Worm (Caenorhabditis elegans): Measurements from ENCODE around the gene ins-17.

The ins-17 gene

DNA sequence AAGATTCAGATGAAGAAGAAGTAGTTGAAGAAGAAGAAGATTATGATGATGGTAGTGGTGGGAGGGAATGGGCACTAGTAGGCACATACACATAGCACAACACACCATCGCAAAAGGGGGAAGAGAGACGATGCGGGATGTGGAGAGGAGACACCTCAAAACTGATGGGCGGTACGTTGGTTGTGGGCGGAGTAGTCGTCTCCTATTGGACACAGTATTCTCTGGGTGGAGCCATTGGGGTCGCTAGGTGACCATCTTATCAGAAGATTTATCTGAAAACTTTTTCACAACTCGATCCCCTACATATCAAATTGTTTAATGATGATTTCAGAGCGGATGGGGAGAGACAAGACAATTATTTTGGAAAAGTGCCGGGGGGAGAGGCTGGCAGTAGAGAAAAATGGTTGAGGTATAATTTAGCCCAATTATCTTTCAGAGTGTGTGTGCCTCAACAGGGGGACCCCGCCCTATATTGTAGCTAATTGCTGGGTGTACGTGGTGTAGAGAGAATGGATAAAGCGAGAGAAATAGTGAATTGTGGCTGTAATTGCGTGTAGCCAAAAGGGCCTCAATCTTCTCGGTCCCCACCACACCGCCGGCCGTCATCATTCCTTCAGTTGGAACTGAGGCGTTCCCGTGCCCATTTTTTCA lies 26.5 kb downstream of the ins-17 start (continued):
- TF ChIP-seq lin-14 (GFP tag; optimal IDR thresholded peaks at IDR 0.05) = peak; percentile 42

DNA sequence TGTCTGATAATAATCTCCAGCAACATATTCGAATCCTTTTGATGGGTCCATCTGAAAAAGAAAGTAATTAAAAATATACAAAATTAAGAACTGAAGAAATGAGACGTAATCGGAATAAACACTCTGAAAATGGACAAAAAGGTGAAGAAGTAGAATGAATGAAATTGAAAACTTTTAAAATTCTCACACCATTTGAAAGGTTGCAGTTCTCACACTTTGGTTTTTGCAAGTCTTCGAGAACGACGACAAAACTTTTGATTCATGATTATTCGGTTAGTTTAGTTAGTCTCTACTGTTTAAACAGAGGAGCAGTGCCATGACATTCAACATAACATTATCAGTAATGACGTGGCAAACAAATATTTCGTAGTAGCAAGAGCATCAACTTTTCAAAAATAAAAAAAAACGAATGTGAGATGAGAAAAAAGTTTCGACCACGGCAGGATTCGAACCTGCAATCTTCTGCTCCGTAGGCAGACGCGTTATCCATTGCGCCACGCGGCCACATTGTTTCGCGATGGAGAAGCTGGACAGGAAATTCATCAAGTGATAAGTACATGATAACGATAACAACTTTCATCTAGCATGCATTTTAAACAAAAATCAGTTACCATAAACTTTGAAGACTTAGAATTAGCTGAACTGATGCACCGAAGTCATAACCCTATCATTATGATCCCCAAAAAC lies 27.3 kb downstream of the ins-17 start, which contains the start of gene ceh-43:
Gene ceh-43, minus strand, starts transcription at position 51 of the 687 bp plus-strand sequence.
- TF ChIP-seq nhr-12 (tag; optimal IDR thresholded peaks at IDR 0.05) (no peak), efl-1 (optimal IDR thresholded peaks at IDR 0.05) (no peak), efl-1 (GFP tag; optimal IDR thresholded peaks at IDR 0.05 in 1 of 2) (peak in 1 of 2 experiments; percentile 63), jun-1 (tag; optimal IDR thresholded peaks at IDR 0.05) (no peak), mep-1 (tag; optimal IDR thresholded peaks at IDR 0.05) (no peak), sup-37 (GFP tag; optimal IDR thresholded peaks at IDR 0.05) (no peak), lin-35 (GFP tag; optimal IDR thresholded peaks at IDR 0.05) (peak in 1 of 2 experiments; percentile 27), unc-98 (GFP tag; IDR thresholded peaks at IDR 0.05) (no peak), elt-2 (tag; optimal IDR thresholded peaks at IDR 0.05) (peak; percentile 14)

DNA sequence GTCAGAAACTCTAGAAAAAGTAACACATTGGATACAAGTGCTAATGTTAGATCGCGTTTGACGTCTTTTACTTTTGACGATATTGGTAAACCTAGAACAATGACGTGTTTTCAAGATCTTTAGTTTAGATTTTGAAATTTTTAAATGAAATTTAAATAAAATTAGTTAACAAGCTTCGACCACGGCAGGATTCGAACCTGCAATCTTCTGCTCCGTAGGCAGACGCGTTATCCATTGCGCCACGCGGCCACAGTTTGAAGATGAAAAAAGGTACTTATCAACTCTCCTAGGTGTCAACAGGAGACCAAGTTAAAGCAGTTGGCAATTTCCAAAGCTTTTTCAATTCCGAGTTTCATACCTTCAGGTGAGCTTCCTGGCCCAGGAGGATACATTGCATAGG lies 28.0 kb downstream of the ins-17 start:
- TF ChIP-seq efl-1 (optimal IDR thresholded peaks at IDR 0.05) (peak in 1 of 2 experiments; percentile 14), efl-1 (GFP tag; optimal IDR thresholded peaks at IDR 0.05 in 1 of 2) (no peak), nhr-76 (tag; optimal IDR thresholded peaks at IDR 0.05) (no peak), snu-23 (GFP tag; optimal IDR thresholded peaks at IDR 0.05) (peak; percentile 13), nhr-47 (tag; optimal IDR thresholded peaks at IDR 0.05) (no peak), rnt-1 (tag; optimal IDR thresholded peaks at IDR 0.05) (peak; percentile 30), egl-13 (tag; optimal IDR thresholded peaks at IDR 0.05) (no peak), lsy-2 (tag; optimal IDR thresholded peaks at IDR 0.05) (peak in 1 of 2 experiments; percentile 35), lin-35 (GFP tag; optimal IDR thresholded peaks at IDR 0.05) (peak in 1 of 2 experiments; percentile 34), nhr-12 (tag; optimal IDR thresholded peaks at IDR 0.05) (no peak), nhr-85 (tag) (peak; percentile 60)

DNA sequence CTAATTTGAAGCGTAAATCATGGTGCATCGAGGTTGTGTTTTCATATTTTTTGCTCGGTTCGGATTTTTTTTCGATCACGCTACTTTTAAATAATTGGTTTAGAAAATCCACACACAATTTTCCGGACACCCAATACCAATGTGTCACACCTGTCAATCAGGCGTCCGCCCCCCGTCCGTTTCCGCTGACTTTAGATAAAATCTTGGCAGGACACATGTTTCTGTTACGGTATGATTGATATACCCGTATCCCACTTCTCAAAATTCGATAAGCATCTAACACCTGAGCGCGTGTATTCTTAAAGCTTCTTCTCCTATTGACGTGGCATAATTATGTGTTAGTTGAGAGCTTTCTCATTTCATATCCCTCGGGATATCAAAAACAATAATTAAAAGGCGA lies 29.3 kb downstream of the ins-17 start:
- TF ChIP-seq nhr-84 (tag; optimal IDR thresholded peaks at IDR 0.05) (no peak), unc-86 (tag; optimal IDR thresholded peaks at IDR 0.05) (no peak), ces-1 (GFP tag; optimal IDR thresholded peaks at IDR 0.05) (no peak)

DNA sequence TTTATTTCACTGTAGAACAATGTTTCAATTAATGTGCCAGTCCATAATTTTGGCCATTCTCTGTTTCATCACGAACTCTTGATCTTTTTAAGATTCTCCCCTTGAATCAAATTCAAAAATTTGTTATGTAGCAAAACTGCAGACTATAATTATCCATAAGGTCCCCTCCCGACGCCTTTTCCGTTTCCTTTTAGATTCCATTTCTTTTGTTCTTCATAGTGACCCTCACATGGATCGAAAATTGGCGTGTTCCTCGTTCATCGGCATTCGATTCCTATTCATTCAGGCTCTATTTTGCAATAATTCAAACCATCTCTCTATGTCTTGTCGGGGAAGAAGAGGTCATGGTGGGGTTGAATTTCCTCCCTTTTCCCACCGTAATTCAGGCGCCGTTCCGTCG lies 32.9 kb downstream of the ins-17 start:
- TF ChIP-seq ces-1 (GFP tag; optimal IDR thresholded peaks at IDR 0.05) (no peak), zag-1 (tag; optimal IDR thresholded peaks at IDR 0.05) (no peak), efl-1 (optimal IDR thresholded peaks at IDR 0.05) (no peak), efl-1 (GFP tag; optimal IDR thresholded peaks at IDR 0.05 in 1 of 2) (peak in 1 of 2 experiments; percentile 43), nhr-71 (tag; optimal IDR thresholded peaks at IDR 0.05) (no peak)

DNA sequence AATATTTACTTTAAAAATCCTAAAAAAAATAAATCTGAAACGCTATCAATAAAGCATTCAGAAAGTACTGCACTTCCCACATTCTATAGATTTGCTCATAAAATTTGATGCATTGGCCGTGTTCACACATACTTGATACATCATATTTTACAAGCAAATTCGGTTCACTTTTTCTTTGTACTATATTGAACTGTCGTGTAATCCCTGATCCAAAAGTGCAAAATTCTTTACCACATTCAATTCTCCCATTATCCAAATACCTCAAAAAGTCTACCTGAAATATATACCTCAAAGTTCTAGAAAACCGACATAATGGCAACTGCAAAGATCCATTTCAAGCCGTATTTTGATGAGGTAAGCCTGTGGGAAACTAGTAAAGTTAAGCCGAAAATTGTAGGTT lies 35.6 kb downstream of the ins-17 start, which contains the start of gene nex-3:
Gene nex-3, plus strand, starts transcription at position 301 of the 400 bp plus-strand sequence.
- TF ChIP-seq efl-1 (optimal IDR thresholded peaks at IDR 0.05) = no peak
- TF ChIP-seq efl-1 (GFP tag; optimal IDR thresholded peaks at IDR 0.05 in 1 of 2) = peak in 1 of 2 experiments; percentile 76
- TF ChIP-seq irx-1 (tag; optimal IDR thresholded peaks at IDR 0.05) = no peak

DNA sequence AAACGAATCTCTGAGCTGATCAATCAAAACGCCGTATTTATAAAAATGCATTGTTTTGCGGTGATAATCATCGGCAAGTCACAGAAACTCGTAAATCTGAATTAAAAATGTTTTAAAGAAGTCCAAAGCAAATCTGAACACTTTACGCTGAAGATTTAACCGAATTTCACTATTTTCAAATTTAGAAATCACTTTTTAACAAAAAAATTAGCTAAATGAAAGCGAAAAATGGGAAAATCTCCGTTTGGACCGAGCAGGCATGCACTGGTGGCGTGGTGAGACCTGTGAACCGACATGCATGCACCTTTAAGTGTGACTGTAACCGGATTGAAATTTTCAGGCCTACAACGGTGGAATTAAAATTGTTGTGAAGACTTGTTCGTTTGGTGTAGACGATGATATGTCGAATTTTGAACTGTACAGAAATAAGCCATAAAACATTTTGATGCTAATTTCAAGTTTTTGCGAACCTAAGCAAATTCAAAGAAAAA lies 37.8 kb downstream of the ins-17 start, which contains the start of gene C28A5.2:
Gene C28A5.2, minus strand, starts transcription at position 51 of the 491 bp plus-strand sequence.
- TF ChIP-seq xbp-1 (tag; optimal IDR thresholded peaks at IDR 0.05) (no peak), dsc-1 (tag; optimal IDR thresholded peaks at IDR 0.05) (no peak), efl-1 (optimal IDR thresholded peaks at IDR 0.05) (no peak), efl-1 (GFP tag; optimal IDR thresholded peaks at IDR 0.05 in 1 of 2) (peak in 1 of 2 experiments; percentile 29), nhr-11 (tag; optimal IDR thresholded peaks at IDR 0.05) (no peak)

Data from whole organism, L1 larva.